Worm (Caenorhabditis elegans): ENCODE measurements around the gene cyp-13A3.

- TF ChIP-seq him-1 (tag; optimal IDR thresholded peaks at IDR 0.05): no peak
- no peak for TF ChIP-seq W03F9.2 (tag; optimal IDR thresholded peaks at IDR 0.05)
These were observed 14.4 kb upstream of the cyp-13A3 start, which contains the start of gene cyp-13A8 for ce11 chrII:9807519-9807972.

Data from whole organism, L4/young adult.